Worm (Caenorhabditis elegans) whole organism, mixed stage, embryonic: ENCODE measurements around the gene toh-1.

ENCODE experiments used
- lin-13 ChIP-seq: fragments of 150-350 bp; optimal IDR thresholded peaks from 2 replicates; lab custom pipeline; 2014; ENCODE audit warnings: missing biosample characterization, missing genetic modification characterization
- mep-1 ChIP-seq: fragments of 150-350 bp; optimal IDR thresholded peaks from 2 replicates; lab custom pipeline; 2017; ENCODE audit warnings: missing biosample characterization, missing genetic modification reagents, missing genetic modification characterization, inconsistent platforms
- nhr-12 ChIP-seq: fragments of 150-350 bp; optimal IDR thresholded peaks from 2 replicates; lab custom pipeline; 2014; ENCODE audit warnings: missing biosample characterization, missing genetic modification characterization
- nhr-28 ChIP-seq: fragments of 150-350 bp; optimal IDR thresholded peaks from 2 replicates; lab custom pipeline; 2014; ENCODE audit warnings: missing biosample characterization, missing genetic modification characterization
- snpc-4 ChIP-seq: fragments of 150-350 bp; optimal IDR thresholded peaks from 2 replicates; lab custom pipeline; 2014; ENCODE audit warnings: missing biosample characterization, missing genetic modification characterization
- unc-39 ChIP-seq: fragments of 150-350 bp; optimal IDR thresholded peaks from 2 replicates; lab custom pipeline; 2014; ENCODE audit warnings: missing biosample characterization, missing genetic modification characterization
- unc-62 ChIP-seq: fragments of 150-350 bp; optimal IDR thresholded peaks from 2 replicates; lab custom pipeline; 2014; ENCODE audit warnings: missing biosample characterization, missing genetic modification reagents, missing genetic modification characterization

ce11 chrIII:3782853-3783252, 26.0 kb downstream of the toh-1 start:
- TF ChIP-seq nhr-28 (tag; lab: Kevin White, UChicago) = no peak
- TF ChIP-seq snpc-4 (tag; lab: Kevin White, UChicago) = no peak
- TF ChIP-seq lin-13 (tag; lab: Kevin White, UChicago) = no peak
- TF ChIP-seq nhr-12 = no peak
- peak; percentile 87 for TF ChIP-seq unc-62 (GFP tag; lab: Kevin White, UChicago)
- TF ChIP-seq mep-1 = no peak
- no peak for TF ChIP-seq unc-39 (tag; lab: Kevin White, UChicago)
